Fruit fly (Drosophila melanogaster) whole organism, pupa: Measurements from ENCODE around the gene CG9302.

ENCODE experiments used
- CG12605 ChIP-seq: fragments of 200-800 bp; sonication (Bioruptor generic); IDR thresholded peaks from 2 replicates; pipeline ENCODE4 v1.3.6; 2022; ENCODE audit warnings: missing biosample characterization, missing genetic modification characterization
- CG14655 ChIP-seq: fragments of 200-800 bp; sonication (Bioruptor generic); optimal IDR thresholded peaks from 3 replicates; lab custom pipeline; 2017; ENCODE audit warnings: mild to moderate bottlenecking, missing biosample characterization, missing genetic modification reagents, missing genetic modification characterization
- CG4496 ChIP-seq: fragments of 200-800 bp; sonication (Bioruptor generic); IDR thresholded peaks from 3 replicates; pipeline ENCODE4 v1.3.6; 2022; ENCODE audit warnings: missing biosample characterization, missing genetic modification characterization
- CG8159 ChIP-seq: fragments of 200-800 bp; sonication (Bioruptor generic); optimal IDR thresholded peaks from 3 replicates; lab custom pipeline; 2018; ENCODE audit warnings: missing biosample characterization, mild to moderate bottlenecking, missing genetic modification characterization, moderate library complexity
- D1 ChIP-seq: fragments of 200-800 bp; sonication (Bioruptor generic); optimal IDR thresholded peaks from 2 replicates; lab custom pipeline; 2018; ENCODE audit warnings: missing biosample characterization, mild to moderate bottlenecking, missing genetic modification characterization, moderate library complexity
- EcR ChIP-seq: fragments of 200-800 bp; sonication (Bioruptor generic); optimal IDR thresholded peaks from 3 replicates; lab custom pipeline; 2019; ENCODE audit warnings: missing biosample characterization, missing genetic modification characterization, mild to moderate bottlenecking, moderate library complexity, missing genetic modification reagents
- Ets98B ChIP-seq: fragments of 200-800 bp; sonication (Bioruptor generic); IDR thresholded peaks from 2 replicates; pipeline ENCODE4 v1.3.6; 2022; ENCODE audit warnings: missing biosample characterization, missing genetic modification characterization
- Snoo ChIP-seq: fragments of 200-800 bp; sonication (Bioruptor generic); optimal IDR thresholded peaks from 3 replicates; lab custom pipeline; 2017; ENCODE audit warnings: missing biosample characterization, mild to moderate bottlenecking, missing genetic modification characterization, inconsistent platforms
- fd96Ca ChIP-seq: fragments of 200-800 bp; sonication (Bioruptor generic); IDR thresholded peaks from 3 replicates; pipeline ENCODE4 v1.3.6; 2022; ENCODE audit warnings: missing biosample characterization, missing genetic modification characterization
- gl ChIP-seq: fragments of 200-800 bp; sonication (Bioruptor generic); optimal IDR thresholded peaks from 2 replicates; lab custom pipeline; 2018; ENCODE audit warnings: missing biosample characterization, mild to moderate bottlenecking, missing genetic modification characterization

- TF ChIP-seq CG8159 (tag; lab: Kevin White, UChicago) (no peak), D1 (tag; lab: Kevin White, UChicago) (no peak), Snoo (no peak), CG4496 (GFP tag; lab: Robert Waterston, UW) (no peak), gl (tag; lab: Kevin White, UChicago) (no peak), Ets98B (GFP tag; lab: Robert Waterston, UW) (no peak), fd96Ca (no peak), CG14655 (no peak), EcR (GFP tag; lab: Kevin White, UChicago) (no peak), CG12605 (no peak)
These were observed 19.1 kb upstream of the CG9302 start for dm6 chr2L:13397393-13397792.
